Fruit fly (Drosophila melanogaster): ENCODE data around the gene GlcAT-S.

Gene GlcAT-S

DNA sequence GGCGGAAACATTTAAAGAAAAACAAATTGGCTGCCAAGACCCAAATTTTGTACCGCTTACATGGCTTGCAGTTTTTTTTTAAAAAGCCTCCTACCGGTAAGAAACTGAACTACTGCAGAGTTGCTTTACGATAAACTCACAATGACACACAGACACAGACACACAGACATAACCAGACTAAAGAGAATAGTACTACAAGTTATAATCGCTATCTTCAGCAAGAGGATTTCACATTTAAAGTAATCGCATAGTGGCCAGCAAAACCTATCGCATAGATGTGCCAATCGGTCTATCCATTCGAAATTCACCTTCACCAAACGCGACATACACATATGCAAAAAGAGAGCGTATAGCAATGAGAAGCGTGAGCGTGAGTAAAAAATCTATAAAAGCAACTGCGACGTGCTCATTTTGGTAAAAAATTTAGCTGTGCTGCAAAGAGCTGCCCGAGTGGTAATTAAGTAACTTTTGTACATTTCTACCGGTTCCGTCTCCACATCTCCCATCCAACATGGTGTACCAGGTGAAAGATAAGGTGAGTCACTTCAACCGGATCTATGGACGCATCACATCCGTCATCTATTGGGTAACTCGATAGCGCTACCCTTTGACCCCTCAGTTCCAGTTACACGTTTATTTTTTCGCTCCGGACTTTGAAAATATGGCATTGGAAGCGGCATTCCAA, 3.1 kb upstream of the GlcAT-S start, which contains the start of gene Trx2 (continued):
- no peak for TF ChIP-seq schlank (tag; optimal IDR thresholded peaks at IDR 0.05)
- no peak for TF ChIP-seq CG7786 (GFP tag; optimal IDR thresholded peaks at IDR 0.05)
- TF ChIP-seq CG3995 (GFP tag; optimal IDR thresholded peaks at IDR 0.05) = no peak
- TF ChIP-seq CTCF (GFP tag; optimal IDR thresholded peaks at IDR 0.05) = peak; percentile 93
- no peak for TF ChIP-seq Chrac-16 (GFP tag; optimal IDR thresholded peaks at IDR 0.05)
- no peak for TF ChIP-seq luna (GFP tag; optimal IDR thresholded peaks at IDR 0.05)
- no peak for TF ChIP-seq CG12942 (GFP tag; optimal IDR thresholded peaks at IDR 0.05)
- no peak for TF ChIP-seq ssp (GFP tag; IDR thresholded peaks at IDR 0.05)
- no peak for TF ChIP-seq CG9876 (GFP tag; optimal IDR thresholded peaks at IDR 0.05)
- TF ChIP-seq Med (GFP tag) = peak; percentile 85
- TF ChIP-seq CG13296 (GFP tag; optimal IDR thresholded peaks at IDR 0.05) = peak; percentile 26
- no peak for TF ChIP-seq CG33557 (GFP tag; optimal IDR thresholded peaks at IDR 0.05)
- no peak for TF ChIP-seq da (GFP tag; optimal IDR thresholded peaks at IDR 0.05)
- no peak for TF ChIP-seq odd (GFP tag; optimal IDR thresholded peaks at IDR 0.05)
- no peak for TF ChIP-seq CG31388 (GFP tag; optimal IDR thresholded peaks at IDR 0.05)
- TF ChIP-seq CG10366 (GFP tag; IDR thresholded peaks at IDR 0.05) = no peak
- TF ChIP-seq CG12659 (GFP tag; optimal IDR thresholded peaks at IDR 0.05) = peak; percentile 51
- TF ChIP-seq CG2889 (GFP tag; IDR thresholded peaks at IDR 0.05) = no peak
- TF ChIP-seq HmgZ (tag; optimal IDR thresholded peaks at IDR 0.05) = peak; percentile 12
- TF ChIP-seq CG1792 (GFP tag; optimal IDR thresholded peaks at IDR 0.05) = no peak
- no peak for TF ChIP-seq HLH54F (GFP tag; optimal IDR thresholded peaks at IDR 0.05)
- TF ChIP-seq org-1 (GFP tag; optimal IDR thresholded peaks at IDR 0.05) = no peak
- no peak for TF ChIP-seq NK7.1 (GFP tag; optimal IDR thresholded peaks at IDR 0.05)
- TF ChIP-seq crol (GFP tag; IDR thresholded peaks at IDR 0.05) = no peak
- TF ChIP-seq CG16813 (GFP tag; IDR thresholded peaks at IDR 0.05; ENCODE audit: partially characterized antibody) = no peak
- TF ChIP-seq E2f1 (GFP tag; IDR thresholded peaks at IDR 0.05) = no peak
- no peak for TF ChIP-seq H2.0 (GFP tag; IDR thresholded peaks at IDR 0.05)
- TF ChIP-seq CG13894 (tag; optimal IDR thresholded peaks at IDR 0.05) = peak; percentile 36
- TF ChIP-seq yki (optimal IDR thresholded peaks at IDR 0.05) = peak; percentile 8
- TF ChIP-seq row (GFP tag; IDR thresholded peaks at IDR 0.05) = no peak
- TF ChIP-seq CG9932 (GFP tag; IDR thresholded peaks at IDR 0.05) = no peak; the same call in 1 of the 2 replicates
- peak; percentile 18 for TF ChIP-seq cwo (GFP tag; optimal IDR thresholded peaks at IDR 0.05)
- no peak for TF ChIP-seq Xrp1 (GFP tag; IDR thresholded peaks at IDR 0.05)
- peak; percentile 2 for TF ChIP-seq BEAF-32 (GFP tag; optimal IDR thresholded peaks at IDR 0.05)
- peak; percentile 1 for TF ChIP-seq fd64A (GFP tag; optimal IDR thresholded peaks at IDR 0.05)
- TF ChIP-seq zfh2 (GFP tag; optimal IDR thresholded peaks at IDR 0.05) = no peak
- no peak for TF ChIP-seq mld (GFP tag; IDR thresholded peaks at IDR 0.05; ENCODE audit: partially characterized antibody)
- TF ChIP-seq CG2199 (GFP tag; IDR thresholded peaks at IDR 0.05) = no peak
- TF ChIP-seq bowl (GFP tag; IDR thresholded peaks at IDR 0.05) = no peak
- TF ChIP-seq knrl (GFP tag; IDR thresholded peaks at IDR 0.05; ENCODE audit: partially characterized antibody) = no peak
- no peak; the same call in 1 of the 2 replicates for TF ChIP-seq inv (GFP tag; IDR thresholded peaks at IDR 0.05; ENCODE audit: partially characterized antibody)
- TF ChIP-seq jigr1 (GFP tag; IDR thresholded peaks at IDR 0.05) = no peak
- TF ChIP-seq lmd (GFP tag; IDR thresholded peaks at IDR 0.05) = no peak
- no peak for TF ChIP-seq p53 (GFP tag; optimal IDR thresholded peaks at IDR 0.05)
- peak; percentile 65; the same call in 1 of the 2 replicates for TF ChIP-seq vvl (GFP tag; IDR thresholded peaks at IDR 0.05)
- TF ChIP-seq Drgx (GFP tag; IDR thresholded peaks at IDR 0.05) = peak; percentile 12; the same call in 1 of the 2 replicates
- TF ChIP-seq repo (GFP tag; optimal IDR thresholded peaks at IDR 0.05) = peak; percentile 33
- no peak for TF ChIP-seq CG12299 (tag; optimal IDR thresholded peaks at IDR 0.05)
- TF ChIP-seq CoRest (tag; optimal IDR thresholded peaks at IDR 0.05) = no peak
- no peak for TF ChIP-seq pum (GFP tag; optimal IDR thresholded peaks at IDR 0.05)
- TF ChIP-seq Bteb2 (GFP tag; optimal IDR thresholded peaks at IDR 0.05) = no peak
- peak; percentile 85 for TF ChIP-seq HLH4C (GFP tag; IDR thresholded peaks at IDR 0.05; ENCODE audit: partially characterized antibody)

All from whole organism, embryonic.